Worm (Caenorhabditis elegans) whole organism, L4/young adult: ENCODE data around the gene srz-100.

Experiments
- W03F9.2 ChIP-seq: fragments of 150-350 bp; optimal IDR thresholded peaks from 2 replicates; lab custom pipeline; 2014; ENCODE audit warnings: missing biosample characterization, missing genetic modification characterization
- dao-5 ChIP-seq: sonication (generic microtip); optimal IDR thresholded peaks from 2 replicates; lab custom pipeline; 2016; ENCODE audit warnings: missing genotype, missing genetic modification characterization, moderate library complexity, missing compliant biosample characterization
- him-1 ChIP-seq: sonication (generic microtip); optimal IDR thresholded peaks from 2 replicates; lab custom pipeline; 2016; ENCODE audit warnings: missing genotype, missing genetic modification reagents, missing genetic modification characterization, missing compliant biosample characterization

DNA sequence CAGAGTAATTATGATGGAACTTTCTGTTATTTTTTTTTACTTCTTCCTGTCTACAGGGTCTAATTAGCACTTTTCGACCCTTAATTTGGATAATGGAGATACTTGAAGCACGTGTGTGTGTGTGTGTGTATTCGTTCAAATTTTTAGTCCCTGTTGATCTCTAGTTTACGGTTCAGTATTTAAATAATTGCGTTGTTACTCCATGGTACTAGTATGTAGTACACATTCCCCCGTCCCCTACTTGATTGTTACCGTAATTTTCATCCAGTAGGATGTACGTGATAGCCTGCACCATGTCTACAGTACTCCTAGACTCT lies 47.5 kb downstream of the srz-100 start:
- TF ChIP-seq him-1 (tag; lab: Kevin White, UChicago) (no peak), W03F9.2 (tag; lab: Kevin White, UChicago) (no peak), dao-5 (tag; lab: Kevin White, UChicago) (no peak)
